Worm (Caenorhabditis elegans): Measurements from ENCODE around the gene mob-4.

DNA sequence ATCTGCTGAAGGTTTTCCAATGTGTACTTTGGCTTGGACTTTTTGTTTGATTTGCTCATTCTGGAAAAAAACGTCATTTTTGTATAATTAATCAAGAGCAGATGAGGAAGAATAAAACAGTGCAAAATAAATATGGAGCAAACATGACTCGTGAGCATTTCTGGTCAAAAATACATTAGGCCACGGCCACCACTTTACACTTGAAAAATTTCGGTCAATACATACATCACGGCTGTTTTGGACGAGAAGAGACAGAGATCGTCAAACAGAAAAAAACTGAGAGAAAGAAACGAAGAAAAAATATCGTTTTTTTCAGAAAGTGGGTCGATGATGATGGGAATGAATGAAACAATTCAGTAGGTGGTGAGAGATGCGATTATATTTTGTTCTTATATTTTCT lies 43.4 kb downstream of the mob-4 start, which contains the start of the genes F09G8.7 and crn-7:
- TF ChIP-seq arid-1 (GFP tag; conservative IDR thresholded peaks at IDR 0.05), result no peak
- TF ChIP-seq mep-1 (tag; optimal IDR thresholded peaks at IDR 0.05), result no peak
- no peak for TF ChIP-seq mdl-1 (tag; optimal IDR thresholded peaks at IDR 0.05)
- no peak for TF ChIP-seq nhr-77 (tag; optimal IDR thresholded peaks at IDR 0.05)
- TF ChIP-seq aly-2 (tag; optimal IDR thresholded peaks at IDR 0.05), result no peak
- TF ChIP-seq R02D3.7 (tag; optimal IDR thresholded peaks at IDR 0.05), result no peak
- TF ChIP-seq nhr-76 (tag; optimal IDR thresholded peaks at IDR 0.05), result no peak
- TF ChIP-seq fos-1 (tag; optimal IDR thresholded peaks at IDR 0.05), result no peak
- peak; percentile 38 for TF ChIP-seq hlh-11 (tag; optimal IDR thresholded peaks at IDR 0.05)
- TF ChIP-seq snpc-4 (tag; optimal IDR thresholded peaks at IDR 0.05), result no peak
- no peak for TF ChIP-seq F37D6.2 (tag; optimal IDR thresholded peaks at IDR 0.05)
- TF ChIP-seq zfp-3 (GFP tag; conservative IDR thresholded peaks at IDR 0.05), result no peak
- no peak for TF ChIP-seq tag-97 (GFP tag; IDR thresholded peaks at IDR 0.05)
- TF ChIP-seq lin-1 (GFP tag; IDR thresholded peaks at IDR 0.05), result no peak
